Worm (Caenorhabditis elegans): ENCODE data around the gene hhat-1.

Gene hhat-1

DNA sequence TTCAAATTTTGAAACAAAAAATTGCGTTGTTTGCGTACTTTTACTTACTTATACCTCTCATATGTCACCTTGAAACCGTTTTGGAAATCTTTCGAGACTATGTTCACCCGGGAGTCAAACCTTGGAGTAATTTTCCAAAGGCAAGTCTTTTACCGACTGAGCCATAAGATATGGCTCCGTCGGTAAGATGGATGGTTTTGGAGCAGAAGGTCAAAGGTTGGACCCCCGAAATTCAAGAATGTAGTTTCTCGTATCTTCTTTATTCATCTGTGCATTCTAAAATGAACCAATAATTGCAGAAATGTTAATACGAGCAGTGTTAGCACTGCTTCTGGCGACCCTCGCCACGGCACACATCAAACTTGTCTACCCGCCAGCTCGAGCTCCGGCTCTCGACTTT lies 27.0 kb downstream of the hhat-1 start, which contains the start of gene C09F9.2:
TSS of gene C09F9.2 (plus strand) at position 301 of the 400 bp plus-strand sequence.
- no peak for TF ChIP-seq aha-1 (tag; optimal IDR thresholded peaks at IDR 0.05)
- no peak for TF ChIP-seq vab-15 (tag; optimal IDR thresholded peaks at IDR 0.05)
- no peak for TF ChIP-seq zip-4 (GFP tag; optimal IDR thresholded peaks at IDR 0.05)
- TF ChIP-seq elt-2 (tag; optimal IDR thresholded peaks at IDR 0.05): no peak
- TF ChIP-seq nhr-11 (tag; optimal IDR thresholded peaks at IDR 0.05): no peak
- TF ChIP-seq ceh-82 (tag; optimal IDR thresholded peaks at IDR 0.05): no peak
- TF ChIP-seq efl-1 (optimal IDR thresholded peaks at IDR 0.05): no peak
- TF ChIP-seq efl-1 (GFP tag; optimal IDR thresholded peaks at IDR 0.05 in 1 of 2): no peak
- TF ChIP-seq nhr-28 (tag; optimal IDR thresholded peaks at IDR 0.05): no peak
- TF ChIP-seq mdl-1 (tag; optimal IDR thresholded peaks at IDR 0.05): no peak
- TF ChIP-seq C34B4.2 (tag; optimal IDR thresholded peaks at IDR 0.05): no peak
- TF ChIP-seq dsc-1 (tag; optimal IDR thresholded peaks at IDR 0.05): no peak
- no peak for TF ChIP-seq tbx-2 (tag; optimal IDR thresholded peaks at IDR 0.05)
- TF ChIP-seq unc-86 (tag; optimal IDR thresholded peaks at IDR 0.05): no peak
- TF ChIP-seq blmp-1 (tag; optimal IDR thresholded peaks at IDR 0.05): no peak
- no peak for TF ChIP-seq lir-3 (tag; optimal IDR thresholded peaks at IDR 0.05; ENCODE audit: poor library complexity)
- no peak for TF ChIP-seq ztf-4 (tag; optimal IDR thresholded peaks at IDR 0.05)
- TF ChIP-seq ama-1 (optimal IDR thresholded peaks at IDR 0.05): no peak
- no peak for TF ChIP-seq swsn-7 (tag; optimal IDR thresholded peaks at IDR 0.05)
- no peak for TF ChIP-seq lin-39 (tag; optimal IDR thresholded peaks at IDR 0.05)
- no peak for TF ChIP-seq fkh-4 (tag; optimal IDR thresholded peaks at IDR 0.05; ENCODE audit: borderline replicate concordance)

DNA sequence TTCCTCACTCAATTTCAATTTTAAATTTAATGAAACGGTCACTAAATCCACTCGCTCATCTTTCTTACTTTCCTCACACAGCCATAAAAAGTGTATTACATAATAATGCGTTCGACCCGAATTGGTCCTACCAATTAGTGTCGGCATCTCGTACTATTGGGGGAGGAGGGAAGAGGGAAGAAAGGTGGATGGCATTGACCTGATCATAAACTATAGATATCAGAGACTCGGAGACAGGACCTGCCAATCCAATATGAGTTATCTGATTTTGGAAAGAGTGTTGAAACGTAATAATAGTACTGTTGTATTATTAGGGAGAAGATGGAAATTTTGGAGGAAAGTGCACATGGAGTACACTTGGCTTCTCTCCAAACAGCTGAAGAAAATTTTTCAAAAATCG lies 27.7 kb downstream of the hhat-1 start:
- TF ChIP-seq blmp-1 (tag; optimal IDR thresholded peaks at IDR 0.05) (peak; percentile 6), snu-23 (GFP tag; optimal IDR thresholded peaks at IDR 0.05) (no peak)

ce11 chrII:14706479-14706878 lies 28.2 kb downstream of the hhat-1 start:
- TF ChIP-seq irx-1 (tag; optimal IDR thresholded peaks at IDR 0.05): no peak
- TF ChIP-seq nhr-77 (tag; optimal IDR thresholded peaks at IDR 0.05): no peak
- no peak for TF ChIP-seq ces-1 (GFP tag; optimal IDR thresholded peaks at IDR 0.05)
- TF ChIP-seq tlp-1 (tag; optimal IDR thresholded peaks at IDR 0.05): no peak
- no peak for TF ChIP-seq lir-3 (tag; optimal IDR thresholded peaks at IDR 0.05; ENCODE audit: poor library complexity)
- TF ChIP-seq blmp-1 (tag; optimal IDR thresholded peaks at IDR 0.05): peak; percentile 81
- no peak for TF ChIP-seq efl-1 (optimal IDR thresholded peaks at IDR 0.05)
- TF ChIP-seq efl-1 (GFP tag; optimal IDR thresholded peaks at IDR 0.05 in 1 of 2): no peak

ce11 chrII:14728119-14728518 lies 49.9 kb downstream of the hhat-1 start:
- TF ChIP-seq F16B12.6 (tag; optimal IDR thresholded peaks at IDR 0.05): no peak
- no peak for TF ChIP-seq rnt-1 (tag; optimal IDR thresholded peaks at IDR 0.05)
- TF ChIP-seq grh-1 (GFP tag; IDR thresholded peaks at IDR 0.05): no peak
- TF ChIP-seq lsy-2 (tag; optimal IDR thresholded peaks at IDR 0.05): no peak
- TF ChIP-seq C04F5.9 (tag; optimal IDR thresholded peaks at IDR 0.05): no peak
- TF ChIP-seq ceh-82 (tag; optimal IDR thresholded peaks at IDR 0.05): no peak
- TF ChIP-seq C16A3.4 (tag; optimal IDR thresholded peaks at IDR 0.05): no peak
- no peak for TF ChIP-seq xbp-1 (tag; optimal IDR thresholded peaks at IDR 0.05)
- TF ChIP-seq unc-98 (GFP tag; IDR thresholded peaks at IDR 0.05): no peak
- TF ChIP-seq unc-130 (tag; optimal IDR thresholded peaks at IDR 0.05): no peak
- no peak for TF ChIP-seq nhr-20 (tag; optimal IDR thresholded peaks at IDR 0.05)
- TF ChIP-seq nhr-76 (tag; optimal IDR thresholded peaks at IDR 0.05): no peak
- no peak for TF ChIP-seq mdl-1 (tag; optimal IDR thresholded peaks at IDR 0.05)
- no peak for TF ChIP-seq nhr-47 (tag; optimal IDR thresholded peaks at IDR 0.05)
- TF ChIP-seq ceh-90 (tag; optimal IDR thresholded peaks at IDR 0.05): no peak
- TF ChIP-seq dpl-1 (GFP tag; optimal IDR thresholded peaks at IDR 0.05): no peak
